Worm (Caenorhabditis elegans): ENCODE measurements around the gene gss-1.
A peak's percentile ranks its signal among the peaks of the same experiment; 100 is the strongest.

The gss-1 gene

ce11 chrII:9372393-9372792 is 43.8 kb downstream of the gss-1 start, which contains the start of gene C06C3.3:
TSS of gene C06C3.3 (minus strand) at chrII:9372493.
- TF ChIP-seq ceh-32 (tag; optimal IDR thresholded peaks at IDR 0.05; ENCODE audit: poor library complexity) = no peak
- TF ChIP-seq lsy-2 (tag; optimal IDR thresholded peaks at IDR 0.05) = no peak
- TF ChIP-seq nhr-48 (tag; optimal IDR thresholded peaks at IDR 0.05) = no peak
- no peak for TF ChIP-seq snpc-1.2 (GFP tag; IDR thresholded peaks at IDR 0.05)
- TF ChIP-seq vab-7 (GFP tag; IDR thresholded peaks at IDR 0.05) = no peak
- no peak for TF ChIP-seq madf-9 (GFP tag; conservative IDR thresholded peaks at IDR 0.05)
- TF ChIP-seq T26A8.4 (GFP tag; IDR thresholded peaks at IDR 0.05) = no peak
- no peak for TF ChIP-seq php-3 (GFP tag; IDR thresholded peaks at IDR 0.05)
- no peak for TF ChIP-seq jun-1 (tag; optimal IDR thresholded peaks at IDR 0.05)

- TF ChIP-seq hmg-1.1 (GFP tag; IDR thresholded peaks at IDR 0.05) (no peak), Y105C5A.15 (GFP tag; IDR thresholded peaks at IDR 0.05) (no peak), saeg-2 (GFP tag; IDR thresholded peaks at IDR 0.05) (no peak), php-3 (GFP tag; IDR thresholded peaks at IDR 0.05) (no peak), rbr-2 (tag; optimal IDR thresholded peaks at IDR 0.05) (no peak), ceh-28 (tag; optimal IDR thresholded peaks at IDR 0.05) (peak; percentile 56), daf-19 (GFP tag; conservative IDR thresholded peaks at IDR 0.05) (no peak), hif-1 (tag; optimal IDR thresholded peaks at IDR 0.05) (no peak), egl-27 (tag; optimal IDR thresholded peaks at IDR 0.05) (no peak)
These were observed 46.8 kb downstream of the gss-1 start for ce11 chrII:9369394-9369793.

All from whole organism, L4 larva.